Worm (Caenorhabditis elegans) whole organism, L1 larva: ENCODE results near the gene bud-13.

Source experiments
- lin-39 ChIP-seq: fragments of 150-350 bp; optimal IDR thresholded peaks from 2 replicates; lab custom pipeline; 2014; ENCODE audit warnings: missing biosample characterization, missing genetic modification reagents, missing genetic modification characterization
- lsy-2 ChIP-seq, 2 experiments: fragments of 150-350 bp; optimal IDR thresholded peaks; 2 replicates each; lab custom pipeline; 2014; ENCODE audit warnings: missing biosample characterization in 2 of 2, missing genetic modification characterization in 2 of 2

- peak; percentile 60 to 79 for TF ChIP-seq lsy-2 (tag; optimal IDR thresholded peaks at IDR 0.05; lab: Kevin White, UChicago)
- TF ChIP-seq lin-39 (tag; lab: Kevin White, UChicago) = no peak
These were observed 17.4 kb upstream of the bud-13 start for ce11 chrIII:8984960-8985359.
